Worm (Caenorhabditis elegans) whole organism, L1 larva: ENCODE data around the gene F32D8.3.

Source experiments
- C16A3.4 ChIP-seq: fragments of 150-350 bp; optimal IDR thresholded peaks from 2 replicates; lab custom pipeline; 2014; ENCODE audit warnings: missing biosample characterization, missing genetic modification characterization
- aha-1 ChIP-seq: fragments of 150-350 bp; optimal IDR thresholded peaks from 2 replicates; lab custom pipeline; 2014; ENCODE audit warnings: missing biosample characterization, missing genetic modification characterization
- blmp-1 ChIP-seq: fragments of 150-350 bp; optimal IDR thresholded peaks from 2 replicates; lab custom pipeline; 2014; ENCODE audit warnings: missing biosample characterization, missing genetic modification characterization
- ceh-63 ChIP-seq: fragments of 200-800 bp; sonication (Bioruptor generic); optimal IDR thresholded peaks from 2 replicates; lab custom pipeline; 2018; ENCODE audit warnings: mild to moderate bottlenecking, missing genetic modification characterization, missing compliant biosample characterization
- ceh-88 ChIP-seq: fragments of 200-800 bp; sonication (Bioruptor generic); IDR thresholded peaks from 2 replicates; pipeline ENCODE4 v1.3.6; 2022; ENCODE audit warnings: missing genetic modification characterization, missing compliant biosample characterization
- ceh-90 ChIP-seq: sonication (generic microtip); optimal IDR thresholded peaks from 2 replicates; lab custom pipeline; 2016; ENCODE audit warnings: missing genetic modification characterization, missing compliant biosample characterization
- ces-1 ChIP-seq: fragments of 150-350 bp; optimal IDR thresholded peaks from 2 replicates; lab custom pipeline; 2014; ENCODE audit warnings: missing biosample characterization, missing genetic modification reagents, missing genetic modification characterization
- dpl-1 ChIP-seq, 3 experiments: fragments of 150-350 bp in 2 of 3; sonication (generic microtip) in 1 of 3; optimal IDR thresholded peaks; 2 replicates each; lab custom pipeline; 2014 to 2017; ENCODE audit warnings: missing biosample characterization in 3 of 3, missing genetic modification characterization in 3 of 3, missing genetic modification reagents in 3 of 3
- dsc-1 ChIP-seq: sonication (generic microtip); optimal IDR thresholded peaks from 2 replicates; lab custom pipeline; 2016; ENCODE audit warnings: mild to moderate bottlenecking, missing genetic modification characterization, missing compliant biosample characterization
- efl-1 ChIP-seq, 4 experiments: fragments of 150-350 bp; optimal IDR thresholded peaks in 3 of 4; peaks in 1 of 4; 1 replicate in 1 of 4; 2 replicates in 3 of 4; lab custom pipeline; 2014; ENCODE audit warnings: missing biosample characterization in 2 of 4, missing genetic modification characterization in 2 of 4, missing genetic modification reagents in 2 of 4
- efl-3 ChIP-seq: fragments of 200-800 bp; sonication (Bioruptor generic); optimal IDR thresholded peaks from 2 replicates; lab custom pipeline; 2018; ENCODE audit warnings: mild to moderate bottlenecking, missing genetic modification characterization, missing compliant biosample characterization
- egl-13 ChIP-seq: sonication (generic microtip); optimal IDR thresholded peaks from 2 replicates; lab custom pipeline; 2016; ENCODE audit warnings: missing genotype, missing genetic modification reagents, missing genetic modification characterization, missing compliant biosample characterization
- elt-2 ChIP-seq: sonication (generic microtip); optimal IDR thresholded peaks from 2 replicates; lab custom pipeline; 2016; ENCODE audit warnings: missing genetic modification characterization, mild to moderate bottlenecking, inconsistent platforms, missing compliant biosample characterization, missing genetic modification reagents
- elt-3 ChIP-seq, 6 experiments: fragments of 150-350 bp in 1 of 6; sonication (generic microtip); optimal IDR thresholded peaks; 2 replicates each; lab custom pipeline; 2017 to 2018; ENCODE audit warnings: missing biosample characterization in 6 of 6, missing genetic modification characterization in 6 of 6, inconsistent platforms in 1 of 6
- fkh-10 ChIP-seq: sonication (generic microtip); optimal IDR thresholded peaks from 2 replicates; lab custom pipeline; 2017; ENCODE audit warnings: missing biosample characterization, missing genetic modification reagents, missing genetic modification characterization
- hlh-4 ChIP-seq: sonication (generic microtip); optimal IDR thresholded peaks from 2 replicates; lab custom pipeline; 2016; ENCODE audit warnings: mild to moderate bottlenecking, missing genetic modification characterization, missing compliant biosample characterization
- hpl-2 ChIP-seq: fragments of 150-350 bp; optimal IDR thresholded peaks from 2 replicates; lab custom pipeline; 2014; ENCODE audit warnings: missing biosample characterization, missing genetic modification reagents, missing genetic modification characterization
- jun-1 ChIP-seq: fragments of 150-350 bp; optimal IDR thresholded peaks from 2 replicates; lab custom pipeline; 2014; ENCODE audit warnings: missing biosample characterization, missing genetic modification reagents, missing genetic modification characterization
- lin-13 ChIP-seq: fragments of 150-350 bp; optimal IDR thresholded peaks from 2 replicates; lab custom pipeline; 2014; ENCODE audit warnings: missing biosample characterization, missing genetic modification reagents, missing genetic modification characterization
- lin-14 ChIP-seq: fragments of 200-800 bp; sonication (Bioruptor generic); optimal IDR thresholded peaks from 2 replicates; lab custom pipeline; 2018; ENCODE audit warnings: mild to moderate bottlenecking, missing genetic modification characterization, moderate library complexity, missing compliant biosample characterization
- lin-35 ChIP-seq, 2 experiments: fragments of 150-350 bp; optimal IDR thresholded peaks; 2 replicates each; lab custom pipeline; 2014; ENCODE audit warnings: missing biosample characterization in 2 of 2, missing genetic modification characterization in 2 of 2, missing genetic modification reagents in 2 of 2
- lir-3 ChIP-seq: sonication (generic microtip); optimal IDR thresholded peaks from 2 replicates; lab custom pipeline; 2016; ENCODE audit warnings: mild to moderate bottlenecking, missing genetic modification characterization, moderate library complexity, missing compliant biosample characterization; ENCODE audit not compliant: poor library complexity
- mab-9 ChIP-seq: fragments of 200-800 bp; sonication (Bioruptor generic); IDR thresholded peaks from 2 replicates; pipeline ENCODE4 v1.3.6; 2022; ENCODE audit warnings: missing genetic modification reagents, missing genetic modification characterization, missing compliant biosample characterization
- mdl-1 ChIP-seq, 2 experiments: fragments of 150-350 bp; optimal IDR thresholded peaks; 2 replicates each; lab custom pipeline; 2014 to 2017; ENCODE audit warnings: missing biosample characterization in 2 of 2, missing genetic modification characterization in 2 of 2, inconsistent platforms in 1 of 2
- mef-2 ChIP-seq: fragments of 150-350 bp; optimal IDR thresholded peaks from 2 replicates; lab custom pipeline; 2014; ENCODE audit warnings: missing biosample characterization, missing genetic modification characterization
- mep-1 ChIP-seq: fragments of 150-350 bp; optimal IDR thresholded peaks from 2 replicates; lab custom pipeline; 2014; ENCODE audit warnings: missing biosample characterization, missing genetic modification characterization
- nhr-19 ChIP-seq: fragments of 200-800 bp; sonication (Bioruptor generic); conservative IDR thresholded peaks from 2 replicates; pipeline ENCODE4 v1.3.6; 2022; ENCODE audit warnings: missing genetic modification characterization, missing compliant biosample characterization
- nhr-20 ChIP-seq: sonication (generic microtip); optimal IDR thresholded peaks from 2 replicates; lab custom pipeline; 2016; ENCODE audit warnings: mild to moderate bottlenecking, missing genetic modification characterization, missing compliant biosample characterization
- nhr-28 ChIP-seq: fragments of 150-350 bp; optimal IDR thresholded peaks from 2 replicates; lab custom pipeline; 2014; ENCODE audit warnings: missing biosample characterization, missing genetic modification characterization
- nhr-47 ChIP-seq: sonication (generic microtip); optimal IDR thresholded peaks from 2 replicates; lab custom pipeline; 2016; ENCODE audit warnings: mild to moderate bottlenecking, missing genetic modification characterization, moderate library complexity, missing compliant biosample characterization
- nhr-71 ChIP-seq: sonication (generic microtip); optimal IDR thresholded peaks from 2 replicates; lab custom pipeline; 2016; ENCODE audit warnings: mild to moderate bottlenecking, missing genetic modification characterization, moderate library complexity, missing compliant biosample characterization
- nhr-77 ChIP-seq: fragments of 150-350 bp; optimal IDR thresholded peaks from 2 replicates; lab custom pipeline; 2014; ENCODE audit warnings: missing biosample characterization, missing genetic modification characterization
- nhr-84 ChIP-seq: sonication (generic microtip); optimal IDR thresholded peaks from 2 replicates; lab custom pipeline; 2017; ENCODE audit warnings: missing biosample characterization, missing genetic modification characterization
- nhr-85 ChIP-seq: sonication (generic microtip); peaks from one replicate; lab custom pipeline; 2016; ENCODE audit warnings: missing genetic modification characterization, inconsistent platforms, missing compliant biosample characterization
- snpc-4 ChIP-seq: fragments of 150-350 bp; optimal IDR thresholded peaks from 2 replicates; lab custom pipeline; 2014; ENCODE audit warnings: missing biosample characterization, missing genetic modification characterization
- snu-23 ChIP-seq: sonication (generic microtip); optimal IDR thresholded peaks from 2 replicates; lab custom pipeline; 2016; ENCODE audit warnings: missing genetic modification characterization, missing compliant biosample characterization
- sup-37 ChIP-seq: fragments of 200-800 bp; sonication (Bioruptor generic); optimal IDR thresholded peaks from 2 replicates; lab custom pipeline; 2018; ENCODE audit warnings: mild to moderate bottlenecking, missing genetic modification characterization, missing compliant biosample characterization
- swsn-7 ChIP-seq: sonication (generic microtip); optimal IDR thresholded peaks from 2 replicates; lab custom pipeline; 2016; ENCODE audit warnings: missing genetic modification characterization, missing compliant biosample characterization
- tbx-2 ChIP-seq: sonication (generic microtip); optimal IDR thresholded peaks from 2 replicates; lab custom pipeline; 2016; ENCODE audit warnings: missing genetic modification characterization, missing compliant biosample characterization
- unc-130 ChIP-seq: fragments of 150-350 bp; optimal IDR thresholded peaks from 2 replicates; lab custom pipeline; 2017; ENCODE audit warnings: missing biosample characterization, missing genetic modification characterization, inconsistent platforms
- unc-30 ChIP-seq: sonication (generic microtip); optimal IDR thresholded peaks from 2 replicates; lab custom pipeline; 2017; ENCODE audit warnings: missing biosample characterization, missing genetic modification characterization
- unc-86 ChIP-seq: sonication (generic microtip); optimal IDR thresholded peaks from 2 replicates; lab custom pipeline; 2016; ENCODE audit warnings: missing genetic modification characterization, missing compliant biosample characterization
- unc-98 ChIP-seq: fragments of 200-800 bp; sonication (Bioruptor generic); IDR thresholded peaks from 2 replicates; pipeline ENCODE4 v1.3.6; 2022; ENCODE audit warnings: missing genetic modification characterization, missing compliant biosample characterization
- vab-15 ChIP-seq: sonication (generic microtip); optimal IDR thresholded peaks from 2 replicates; lab custom pipeline; 2017; ENCODE audit warnings: missing genotype, mild to moderate bottlenecking, missing genetic modification characterization, missing compliant biosample characterization
- xbp-1 ChIP-seq: sonication (generic microtip); optimal IDR thresholded peaks from 2 replicates; lab custom pipeline; 2016; ENCODE audit warnings: missing genetic modification characterization, missing compliant biosample characterization
- ztf-11 ChIP-seq, 2 experiments: sonication (generic microtip); optimal IDR thresholded peaks; 2 replicates each; lab custom pipeline; 2016 to 2017; ENCODE audit warnings: missing genetic modification characterization in 2 of 2, missing biosample characterization in 1 of 2, missing compliant biosample characterization in 1 of 2

F32D8.3 gene

DNA sequence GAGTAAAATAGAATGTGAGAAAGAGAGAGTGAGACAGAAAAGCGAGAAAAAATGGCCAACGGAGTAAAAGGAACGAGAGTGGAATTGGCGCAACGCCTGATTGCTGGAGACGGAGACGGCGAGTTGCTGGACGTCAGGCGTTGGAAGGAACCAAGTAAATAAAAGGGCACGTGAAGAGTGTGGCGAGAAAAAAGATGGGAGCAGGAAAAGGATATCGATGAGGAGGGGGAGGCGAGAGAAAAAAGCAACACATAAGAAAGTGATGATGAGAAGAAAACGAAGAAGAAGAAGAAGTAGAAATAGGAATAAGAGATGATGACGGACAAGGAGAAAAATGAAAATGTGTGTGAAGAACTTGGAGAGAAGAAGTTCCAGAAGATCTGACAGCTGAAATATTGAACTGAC is 15.2 kb upstream of the F32D8.3 start (continued):
- TF ChIP-seq efl-3 (GFP tag; lab: Kevin White, UChicago) (no peak), sup-37 (GFP tag; lab: Kevin White, UChicago) (peak; percentile 55), nhr-84 (tag; lab: Kevin White, UChicago) (no peak), mep-1 (tag; lab: Kevin White, UChicago) (peak; percentile 92), snpc-4 (tag; lab: Kevin White, UChicago) (peak; percentile 63), jun-1 (tag; lab: Kevin White, UChicago) (peak; percentile 80), swsn-7 (tag; lab: Kevin White, UChicago) (peak; percentile 84), xbp-1 (tag; lab: Kevin White, UChicago) (peak; percentile 70), lin-14 (GFP tag; lab: Kevin White, UChicago) (peak; percentile 99), C16A3.4 (tag; lab: Kevin White, UChicago) (peak; percentile 44), ceh-88 (GFP tag; lab: Robert Waterston, UW) (0 out of 2 replicates have a peak, but pooled peaks have one; percentile 7), aha-1 (tag; lab: Kevin White, UChicago) (no peak), hpl-2 (GFP tag; lab: Kevin White, UChicago) (no peak), mef-2 (tag; lab: Kevin White, UChicago) (peak; percentile 10), lir-3 (tag; lab: Kevin White, UChicago) (no peak), ceh-90 (tag; lab: Kevin White, UChicago) (no peak), tbx-2 (peak; percentile 90), vab-15 (no peak), ztf-11 (tag; optimal IDR thresholded peaks at IDR 0.05; lab: Kevin White, UChicago) (peak in 1 of 2 experiments; percentile 31)

DNA sequence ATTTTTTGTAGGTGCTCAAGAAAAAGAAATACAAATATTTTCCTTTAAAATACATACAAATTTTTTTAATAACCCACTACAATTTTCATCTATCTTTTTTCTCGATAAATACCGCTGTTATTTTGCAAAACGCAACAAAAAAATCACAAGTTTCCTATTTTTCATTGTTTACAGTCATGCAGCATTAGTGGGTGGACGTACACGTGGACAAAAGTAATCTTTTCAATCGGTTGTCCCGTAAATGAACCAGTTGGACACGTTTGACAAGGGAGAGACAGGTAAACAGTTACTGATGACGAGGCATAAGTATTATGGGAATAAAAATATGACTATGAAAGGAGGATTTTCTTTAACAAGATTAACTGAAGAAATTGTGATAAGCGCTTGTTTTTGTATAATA is 13.4 kb upstream of the F32D8.3 start:
- TF ChIP-seq nhr-71 (peak; percentile 13), xbp-1 (tag; lab: Kevin White, UChicago) (peak; percentile 46), snu-23 (GFP tag; lab: Kevin White, UChicago) (peak; percentile 47), dsc-1 (tag; lab: Kevin White, UChicago) (peak; percentile 36), elt-3 (tag; optimal IDR thresholded peaks at IDR 0.05; lab: Kevin White, UChicago) (peak in 1 of 6 experiments; percentile 41), aha-1 (tag; lab: Kevin White, UChicago) (no peak), nhr-85 (tag; lab: Kevin White, UChicago) (peak; percentile 8), mdl-1 (tag; optimal IDR thresholded peaks at IDR 0.05; lab: Kevin White, UChicago) (peak in 1 of 2 experiments; percentile 56), lin-35 (GFP tag; optimal IDR thresholded peaks at IDR 0.05; lab: Kevin White, UChicago) (peak in 1 of 2 experiments; percentile 23), nhr-77 (tag; lab: Kevin White, UChicago) (no peak), efl-1 (optimal IDR thresholded peaks at IDR 0.05; lab: Kevin White, UChicago) (no peak), efl-1 (GFP tag; optimal IDR thresholded peaks at IDR 0.05 in 1 of 2; lab: Kevin White, UChicago) (peak in 1 of 2 experiments; percentile 76), lin-14 (GFP tag; lab: Kevin White, UChicago) (peak; percentile 46), mab-9 (GFP tag; lab: Robert Waterston, UW) (no peak), unc-130 (tag; lab: Kevin White, UChicago) (no peak), nhr-20 (tag; lab: Kevin White, UChicago) (peak; percentile 24), dpl-1 (GFP tag; optimal IDR thresholded peaks at IDR 0.05; lab: Kevin White, UChicago) (no peak)
- TF ChIP-seq, all 84 proteins: peak for 11

DNA sequence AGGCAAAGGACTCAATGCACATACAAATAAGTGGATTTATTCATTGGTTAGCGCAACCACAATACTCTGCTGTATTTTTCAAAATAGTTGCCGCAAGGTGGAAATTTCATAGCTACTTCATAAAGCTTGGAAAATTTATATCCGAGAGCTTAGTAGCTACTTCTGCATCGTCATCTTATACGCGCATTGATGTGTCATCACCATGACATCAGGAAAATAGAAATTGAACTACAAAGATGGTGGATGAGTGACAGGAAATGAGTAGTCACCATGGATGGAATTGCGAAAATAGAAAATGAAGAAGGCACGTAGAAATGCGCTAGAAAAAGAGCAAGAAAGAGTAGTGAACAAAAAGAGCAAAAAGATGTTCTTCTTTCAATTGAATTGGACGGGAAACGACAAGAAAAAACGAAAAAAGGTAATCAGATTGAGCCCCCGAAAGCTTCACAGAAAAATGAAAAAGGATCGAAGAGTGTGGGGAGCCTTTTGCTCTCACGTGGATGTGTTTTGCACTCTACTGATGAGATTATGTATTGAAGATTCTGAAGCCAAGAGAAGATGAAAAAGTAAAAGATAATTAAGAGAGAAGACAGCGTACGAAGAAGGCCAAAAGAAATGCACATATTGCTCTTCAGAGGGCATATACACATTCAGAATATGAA is 11.6 kb upstream of the F32D8.3 start:
- TF ChIP-seq vab-15 (no peak), ceh-90 (tag; lab: Kevin White, UChicago) (no peak), nhr-28 (tag; lab: Kevin White, UChicago) (no peak), swsn-7 (tag; lab: Kevin White, UChicago) (no peak), elt-2 (tag; lab: Kevin White, UChicago) (no peak), fkh-10 (GFP tag; lab: Kevin White, UChicago) (peak; percentile 96), hlh-4 (no peak), egl-13 (no peak), nhr-19 (GFP tag; lab: Robert Waterston, UW) (no peak), unc-30 (tag; lab: Kevin White, UChicago) (no peak), ceh-63 (GFP tag; lab: Kevin White, UChicago) (no peak), dpl-1 (GFP tag; optimal IDR thresholded peaks at IDR 0.05; lab: Kevin White, UChicago) (no peak), unc-98 (GFP tag; lab: Robert Waterston, UW) (no peak), blmp-1 (tag; lab: Kevin White, UChicago) (no peak), ces-1 (peak; percentile 64), lin-13 (GFP tag; lab: Kevin White, UChicago) (no peak), unc-86 (tag; lab: Kevin White, UChicago) (no peak), nhr-47 (tag; lab: Kevin White, UChicago) (peak; percentile 28), lin-14 (GFP tag; lab: Kevin White, UChicago) (peak; percentile 76), mab-9 (GFP tag; lab: Robert Waterston, UW) (no peak), sup-37 (GFP tag; lab: Kevin White, UChicago) (no peak), nhr-71 (peak; percentile 59), efl-1 (optimal IDR thresholded peaks at IDR 0.05; lab: Kevin White, UChicago) (no peak), efl-1 (GFP tag; optimal IDR thresholded peaks at IDR 0.05 in 1 of 2; lab: Kevin White, UChicago) (no peak)
